Worm (Caenorhabditis elegans) whole organism, young adult: ENCODE results near the gene B0244.16.

Experiments used
- F33H1.4 ChIP-seq: fragments of 200-800 bp; sonication (Bioruptor generic); IDR thresholded peaks from 2 replicates; pipeline ENCODE4 v1.3.6; 2022; ENCODE audit warnings: missing genetic modification reagents, missing genetic modification characterization, missing compliant biosample characterization
- aptf-2 ChIP-seq: fragments of 200-800 bp; sonication (Bioruptor generic); conservative IDR thresholded peaks from 2 replicates; pipeline ENCODE4 v1.3.6; 2022; ENCODE audit warnings: missing genetic modification reagents, missing genetic modification characterization, missing compliant biosample characterization
- hrde-1 ChIP-seq: sonication (generic microtip); optimal IDR thresholded peaks from 2 replicates; lab custom pipeline; 2016; ENCODE audit warnings: missing genetic modification characterization, mild to moderate bottlenecking, missing compliant biosample characterization, moderate library complexity, missing genotype, missing genetic modification reagents, borderline replicate concordance
- hsf-1 ChIP-seq: fragments of 200-800 bp; sonication (Bioruptor generic); IDR thresholded peaks from 2 replicates; pipeline ENCODE4 v1.3.6; 2022; ENCODE audit warnings: missing genetic modification reagents, missing genetic modification characterization, missing compliant biosample characterization
- mcd-1 ChIP-seq: fragments of 200-800 bp; sonication (Bioruptor generic); IDR thresholded peaks from 2 replicates; pipeline ENCODE4 v1.3.6; 2022; ENCODE audit warnings: missing genetic modification reagents, missing genetic modification characterization, missing compliant biosample characterization
- mel-28 ChIP-seq: sonication (generic microtip); optimal IDR thresholded peaks from 2 replicates; lab custom pipeline; 2016; ENCODE audit warnings: borderline replicate concordance, mild to moderate bottlenecking, missing genetic modification characterization, missing compliant biosample characterization
- nhr-179 ChIP-seq: sonication (generic microtip); optimal IDR thresholded peaks from 2 replicates; lab custom pipeline; 2016; ENCODE audit warnings: mild to moderate bottlenecking, missing genetic modification characterization, missing compliant biosample characterization
- pha-4 ChIP-seq: fragments of 150-350 bp; sonication (generic microtip); optimal IDR thresholded peaks from 2 replicates; lab custom pipeline; 2014; ENCODE audit warnings: missing biosample characterization, missing genetic modification reagents, missing genetic modification characterization
- sea-2 ChIP-seq: fragments of 200-800 bp; sonication (Bioruptor generic); IDR thresholded peaks from 2 replicates; pipeline ENCODE4 v1.3.6; 2022; ENCODE audit warnings: missing genetic modification characterization, missing compliant biosample characterization
- snpc-4 ChIP-seq, 5 experiments: fragments of 150-350 bp in 1 of 5; sonication (generic microtip) in 4 of 5; optimal IDR thresholded peaks; 2 replicates each; lab custom pipeline; 2014 to 2018; ENCODE audit warnings: missing genetic modification characterization in 5 of 5, missing biosample characterization in 3 of 5, antibody characterized with exemption in 2 of 5, mild to moderate bottlenecking in 2 of 5, missing compliant biosample characterization in 2 of 5, missing genotype in 2 of 5, moderate library complexity in 2 of 5, missing genetic modification reagents in 1 of 5
- unc-62 ChIP-seq: fragments of 150-350 bp; optimal IDR thresholded peaks from 2 replicates; lab custom pipeline; 2014; ENCODE audit warnings: missing biosample characterization, missing genetic modification reagents, missing genetic modification characterization

- TF ChIP-seq F33H1.4 (GFP tag; lab: Robert Waterston, UW), result no peak
- TF ChIP-seq aptf-2 (GFP tag; lab: Robert Waterston, UW), result no peak
- TF ChIP-seq pha-4, result no peak
- no peak for TF ChIP-seq nhr-179 (tag; lab: Kevin White, UChicago)
- TF ChIP-seq hrde-1 (tag; lab: Kevin White, UChicago), result no peak
- TF ChIP-seq mcd-1 (GFP tag; lab: Robert Waterston, UW), result no peak
- no peak for TF ChIP-seq sea-2 (GFP tag; lab: Robert Waterston, UW)
- TF ChIP-seq mel-28 (tag; lab: Kevin White, UChicago), result no peak
- TF ChIP-seq hsf-1 (GFP tag; lab: Robert Waterston, UW), result no peak
- TF ChIP-seq unc-62 (GFP tag; lab: Kevin White, UChicago), result no peak
- TF ChIP-seq snpc-4 (GFP tag; optimal IDR thresholded peaks at IDR 0.05; lab: Kevin White, UChicago), result no peak
- TF ChIP-seq snpc-4 (tag; optimal IDR thresholded peaks at IDR 0.05; lab: Kevin White, UChicago), result no peak
Observed at ce11 chrIII:5719105-5719831, 21.5 kb upstream of the B0244.16 start.
